Worm (Caenorhabditis elegans) whole organism, L1 larva: ENCODE data around the gene M02D8.7.

ENCODE experiments used
- aly-2 ChIP-seq: fragments of 150-350 bp; optimal IDR thresholded peaks from 2 replicates; lab custom pipeline; 2014; ENCODE audit warnings: missing biosample characterization, missing genetic modification characterization
- ama-1 ChIP-seq: fragments of 150-350 bp; optimal IDR thresholded peaks from 2 replicates; lab custom pipeline; 2014
- fos-1 ChIP-seq: fragments of 150-350 bp; optimal IDR thresholded peaks from 2 replicates; lab custom pipeline; 2014; ENCODE audit warnings: missing biosample characterization, missing genetic modification characterization
- grh-1 ChIP-seq: fragments of 200-800 bp; sonication (Bioruptor generic); IDR thresholded peaks from 2 replicates; pipeline ENCODE4 v1.3.6; 2022; ENCODE audit warnings: missing genetic modification reagents, missing genetic modification characterization, missing compliant biosample characterization
- nhr-12 ChIP-seq: sonication (generic microtip); optimal IDR thresholded peaks from 2 replicates; lab custom pipeline; 2017; ENCODE audit warnings: missing biosample characterization, missing genetic modification characterization
- nhr-237 ChIP-seq: fragments of 150-350 bp; optimal IDR thresholded peaks from 2 replicates; lab custom pipeline; 2014; ENCODE audit warnings: missing biosample characterization, missing genetic modification characterization
- pqm-1 ChIP-seq: sonication (generic microtip); optimal IDR thresholded peaks from 3 replicates; lab custom pipeline; 2017; ENCODE audit warnings: missing biosample characterization, missing genetic modification characterization
- rnt-1 ChIP-seq: sonication (generic microtip); optimal IDR thresholded peaks from 2 replicates; lab custom pipeline; 2016; ENCODE audit warnings: mild to moderate bottlenecking, missing genetic modification characterization, moderate library complexity, missing compliant biosample characterization
- sox-4 ChIP-seq: sonication (generic microtip); optimal IDR thresholded peaks from 2 replicates; lab custom pipeline; 2016; ENCODE audit warnings: missing genetic modification characterization, missing compliant biosample characterization
- ztf-11 ChIP-seq, 2 experiments: sonication (generic microtip); optimal IDR thresholded peaks; 2 replicates each; lab custom pipeline; 2016 to 2017; ENCODE audit warnings: missing genetic modification characterization in 2 of 2, missing biosample characterization in 1 of 2, missing compliant biosample characterization in 1 of 2

DNA sequence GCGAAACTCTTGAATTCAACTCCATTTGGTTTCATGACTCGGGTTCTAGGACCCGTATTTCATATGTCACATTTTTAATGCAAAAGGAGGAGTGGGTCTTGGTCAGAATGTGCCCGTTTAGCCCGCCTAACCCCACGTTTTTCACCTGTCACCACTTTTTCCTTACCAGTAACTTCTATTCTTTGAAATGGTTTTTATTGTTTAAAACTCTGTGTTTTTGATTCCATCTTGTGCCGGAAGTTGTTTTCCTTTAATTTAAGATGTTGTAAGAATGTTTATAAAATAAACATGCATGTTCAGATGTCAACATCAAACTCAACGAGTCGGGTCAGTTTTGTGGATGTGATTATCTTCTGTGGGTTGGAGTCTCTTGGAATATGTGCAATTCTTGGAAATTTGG lies 35.8 kb upstream of the M02D8.7 start, which contains the start of gene ZK721.4:
- TF ChIP-seq ztf-11 (tag; optimal IDR thresholded peaks at IDR 0.05; lab: Kevin White, UChicago): no peak
- TF ChIP-seq nhr-12: no peak
- no peak for TF ChIP-seq aly-2 (tag; lab: Kevin White, UChicago)
- TF ChIP-seq ama-1 (lab: Kevin White, UChicago): no peak
- TF ChIP-seq rnt-1: no peak
- no peak for TF ChIP-seq pqm-1 (tag; lab: Kevin White, UChicago)
- TF ChIP-seq sox-4 (tag; lab: Kevin White, UChicago): no peak
- TF ChIP-seq nhr-237 (tag; lab: Kevin White, UChicago): no peak
- no peak for TF ChIP-seq fos-1 (tag; lab: Kevin White, UChicago)
- TF ChIP-seq grh-1 (GFP tag; lab: Robert Waterston, UW): no peak
